Fruit fly (Drosophila melanogaster): ENCODE data around the gene CG10097.

CG10097 gene

DNA sequence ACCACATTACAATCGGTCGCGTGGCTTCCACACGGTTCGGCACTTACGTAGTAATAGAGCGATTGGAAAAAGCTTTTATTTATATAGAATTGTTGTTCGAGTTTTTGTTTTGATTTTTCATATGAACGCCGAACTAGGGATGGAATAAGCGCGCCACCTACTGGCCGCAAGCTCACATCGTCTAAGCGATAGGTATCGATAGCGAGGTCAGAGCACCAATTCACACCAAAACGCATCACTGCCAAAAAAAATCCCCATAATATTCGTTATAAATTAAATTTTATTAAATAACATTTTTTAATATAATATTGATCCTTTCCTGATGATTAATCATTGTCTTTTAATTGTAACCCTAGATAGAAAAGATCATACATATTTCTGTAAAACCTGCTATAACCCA lies 45.3 kb downstream of the CG10097 start, which contains the start of gene CG10038 (continued):
- TF ChIP-seq gcm2 (GFP tag; optimal IDR thresholded peaks at IDR 0.05) (no peak), Mrtf (GFP tag; IDR thresholded peaks at IDR 0.05) (0 out of 3 replicates have a peak, but pooled peaks have one; percentile 28), run (tag; optimal IDR thresholded peaks at IDR 0.05) (no peak), H2.0 (GFP tag; IDR thresholded peaks at IDR 0.05) (no peak), CG17186 (GFP tag; optimal IDR thresholded peaks at IDR 0.05) (peak; percentile 35), CG1603 (tag; optimal IDR thresholded peaks at IDR 0.05) (peak; percentile 69), gce (GFP tag; IDR thresholded peaks at IDR 0.05) (no peak), Drgx (GFP tag; IDR thresholded peaks at IDR 0.05) (no peak), Dip3 (GFP tag; optimal IDR thresholded peaks at IDR 0.05) (peak; percentile 6), tio (GFP tag; optimal IDR thresholded peaks at IDR 0.05) (no peak), tap (tag; optimal IDR thresholded peaks at IDR 0.05) (no peak), seq (GFP tag; IDR thresholded peaks at IDR 0.05) (no peak), Camta (GFP tag; optimal IDR thresholded peaks at IDR 0.05) (no peak), nerfin-1 (tag; optimal IDR thresholded peaks at IDR 0.05) (no peak), Oaz (GFP tag; IDR thresholded peaks at IDR 0.05) (no peak), caup (GFP tag; optimal IDR thresholded peaks at IDR 0.05; ENCODE audit: severe bottlenecking) (peak; percentile 34), phol (tag; optimal IDR thresholded peaks at IDR 0.05) (peak; percentile 53), NfI (GFP tag; optimal IDR thresholded peaks at IDR 0.05) (peak; percentile 48), Hr78 (GFP tag; optimal IDR thresholded peaks at IDR 0.05) (no peak), lmd (GFP tag; IDR thresholded peaks at IDR 0.05) (no peak), D (optimal IDR thresholded peaks at IDR 0.05) (no peak), D (GFP tag; optimal IDR thresholded peaks at IDR 0.05) (no peak), psq (GFP tag; optimal IDR thresholded peaks at IDR 0.05) (no peak), ro (GFP tag; IDR thresholded peaks at IDR 0.05) (peak; percentile 25; the same call in 1 of the 2 replicates), crol (GFP tag; IDR thresholded peaks at IDR 0.05) (no peak), eyg (GFP tag; optimal IDR thresholded peaks at IDR 0.05) (no peak), Vsx1 (GFP tag; optimal IDR thresholded peaks at IDR 0.05) (no peak), Usf (GFP tag; optimal IDR thresholded peaks at IDR 0.05) (no peak), cato (GFP tag; optimal IDR thresholded peaks at IDR 0.05; ENCODE audit: borderline replicate concordance) (no peak), CG34422 (GFP tag; IDR thresholded peaks at IDR 0.05) (peak; percentile 60; the same call in 2 of the 3 replicates), esg (GFP tag; conservative IDR thresholded peaks at IDR 0.05) (no peak), kah (GFP tag; optimal IDR thresholded peaks at IDR 0.05) (no peak), Dref (GFP tag; IDR thresholded peaks at IDR 0.05) (peak; percentile 88), MTF-1 (GFP tag; optimal IDR thresholded peaks at IDR 0.05; ENCODE audit: borderline replicate concordance) (no peak), chn (GFP tag; optimal IDR thresholded peaks at IDR 0.05) (peak; percentile 36), z (GFP tag; IDR thresholded peaks at IDR 0.05) (no peak), pnt (GFP tag; optimal IDR thresholded peaks at IDR 0.05) (no peak), TFAM (GFP tag; optimal IDR thresholded peaks at IDR 0.05) (no peak), toy (GFP tag; IDR thresholded peaks at IDR 0.05) (no peak), CG1647 (GFP tag; optimal IDR thresholded peaks at IDR 0.05) (peak; percentile 52), exex (tag; optimal IDR thresholded peaks at IDR 0.05) (no peak), CG12219 (GFP tag; optimal IDR thresholded peaks at IDR 0.05) (no peak), BEAF-32 (GFP tag; optimal IDR thresholded peaks at IDR 0.05) (peak; percentile 93), Adf1 (GFP tag; IDR thresholded peaks at IDR 0.05) (peak; percentile 25; the same call in 1 of the 2 replicates), ftz-f1 (GFP tag; optimal IDR thresholded peaks at IDR 0.05) (peak; percentile 86), dan (GFP tag; IDR thresholded peaks at IDR 0.05) (no peak), btn (GFP tag; optimal IDR thresholded peaks at IDR 0.05) (no peak), HLH4C (GFP tag; IDR thresholded peaks at IDR 0.05; ENCODE audit: partially characterized antibody) (peak; percentile 91), CG34376 (GFP tag; optimal IDR thresholded peaks at IDR 0.05) (no peak), CG30020 (tag; optimal IDR thresholded peaks at IDR 0.05) (peak; percentile 38), grau (tag; optimal IDR thresholded peaks at IDR 0.05) (peak; percentile 54), unpg (GFP tag; optimal IDR thresholded peaks at IDR 0.05) (peak; percentile 15)
